Worm (Caenorhabditis elegans): Measurements from ENCODE around the gene gcy-12.
"Not testable (repeated sequence)": the region's sequence is repeated elsewhere in the genome, so short reads cannot be mapped to it uniquely, and the experiment has no call there.

DNA sequence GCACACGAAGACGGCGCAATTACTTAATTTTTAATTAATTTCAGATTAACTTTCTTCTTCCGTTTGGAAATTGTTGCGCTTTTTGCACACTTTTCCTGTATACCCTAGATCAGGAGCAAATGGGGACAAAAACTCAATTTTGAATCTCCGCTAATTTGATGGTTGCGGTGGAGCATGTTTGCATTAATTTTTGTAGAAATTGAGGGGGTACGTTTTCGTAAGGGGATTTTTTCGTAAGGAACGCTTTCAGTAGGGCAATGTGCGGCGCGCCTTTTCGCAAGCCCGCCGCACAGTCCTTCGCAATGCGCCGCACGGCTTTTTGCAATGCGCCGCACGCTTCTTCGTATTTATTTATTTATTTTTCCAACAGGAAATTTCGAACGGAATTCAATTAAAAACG, 34.5 kb downstream of the gcy-12 start:
- TF ChIP-seq unc-62 (GFP tag; optimal IDR thresholded peaks at IDR 0.05); ceh-9 (tag; optimal IDR thresholded peaks at IDR 0.05); egl-27 (tag; optimal IDR thresholded peaks at IDR 0.05); nhr-76 (tag; optimal IDR thresholded peaks at IDR 0.05): not testable (repeated sequence)

Data from whole organism, L3 larva.